Worm (Caenorhabditis elegans) whole organism, L3 larva: ENCODE measurements around the gene T05A8.8.

Experiments
- ama-1 ChIP-seq: fragments of 150-350 bp; optimal IDR thresholded peaks from 2 replicates; lab custom pipeline; 2018
- ceh-82 ChIP-seq: fragments of 150-350 bp; optimal IDR thresholded peaks from 2 replicates; lab custom pipeline; 2014; ENCODE audit warnings: missing biosample characterization, missing genetic modification characterization
- daf-12 ChIP-seq: fragments of 150-350 bp; optimal IDR thresholded peaks from 2 replicates; lab custom pipeline; 2014; ENCODE audit warnings: missing biosample characterization, missing genetic modification reagents, missing genetic modification characterization
- egl-27 ChIP-seq: sonication (generic microtip); optimal IDR thresholded peaks from 4 replicates; lab custom pipeline; 2017; ENCODE audit warnings: missing biosample characterization, missing genetic modification reagents, missing genetic modification characterization
- elt-2 ChIP-seq: sonication (generic microtip); optimal IDR thresholded peaks from 2 replicates; lab custom pipeline; 2016; ENCODE audit warnings: missing genetic modification reagents, mild to moderate bottlenecking, missing genetic modification characterization, missing compliant biosample characterization
- fkh-10 ChIP-seq: sonication (generic microtip); optimal IDR thresholded peaks from 2 replicates; lab custom pipeline; 2017; ENCODE audit warnings: missing biosample characterization, missing genetic modification reagents, missing genetic modification characterization
- fos-1 ChIP-seq: fragments of 150-350 bp; optimal IDR thresholded peaks from 2 replicates; lab custom pipeline; 2014; ENCODE audit warnings: missing biosample characterization, missing genetic modification characterization
- nhr-11 ChIP-seq: fragments of 150-350 bp; optimal IDR thresholded peaks from 2 replicates; lab custom pipeline; 2014; ENCODE audit warnings: missing biosample characterization, missing genetic modification characterization
- unc-62 ChIP-seq: fragments of 150-350 bp; sonication (generic microtip); optimal IDR thresholded peaks from 4 replicates; lab custom pipeline; 2014; ENCODE audit warnings: missing biosample characterization, missing genetic modification reagents, missing genetic modification characterization
- ztf-4 ChIP-seq: fragments of 150-350 bp; optimal IDR thresholded peaks from 2 replicates; lab custom pipeline; 2014; ENCODE audit warnings: missing biosample characterization, missing genetic modification characterization

ce11 chrII:2752536-2752935, 16.1 kb downstream of the T05A8.8 start, which contains the start of gene F29A7.6:
- TF ChIP-seq ceh-82 (tag; lab: Kevin White, UChicago), result no peak
- no peak for TF ChIP-seq daf-12 (tag; lab: Kevin White, UChicago)
- TF ChIP-seq nhr-11 (tag; lab: Kevin White, UChicago), result no peak
- no peak for TF ChIP-seq fkh-10 (GFP tag; lab: Kevin White, UChicago)
- no peak for TF ChIP-seq ztf-4 (tag; lab: Kevin White, UChicago)
- peak; percentile 25 for TF ChIP-seq elt-2
- no peak for TF ChIP-seq egl-27 (tag; lab: Kevin White, UChicago)
- TF ChIP-seq ama-1 (lab: Kevin White, UChicago), result no peak
- no peak for TF ChIP-seq unc-62
- TF ChIP-seq fos-1, result no peak
